Worm (Caenorhabditis elegans): ENCODE measurements around the gene Y38E10A.34.

Gene Y38E10A.34

ce11 chrII:12630888-12631287, at the start of gene Y38E10A.34:
Y38E10A.34 (plus strand) TSS chrII:12631188.
- TF ChIP-seq nhr-237 (tag; optimal IDR thresholded peaks at IDR 0.05) (no peak), snpc-4 (tag; optimal IDR thresholded peaks at IDR 0.05) (no peak), hlh-1 (tag; optimal IDR thresholded peaks at IDR 0.05) (no peak), sem-2 (GFP tag; optimal IDR thresholded peaks at IDR 0.05) (no peak), nhr-76 (tag; optimal IDR thresholded peaks at IDR 0.05) (no peak), lin-32 (GFP tag; optimal IDR thresholded peaks at IDR 0.05) (no peak), lin-13 (tag; optimal IDR thresholded peaks at IDR 0.05) (no peak), nhr-28 (tag; optimal IDR thresholded peaks at IDR 0.05) (no peak), nhr-2 (tag; optimal IDR thresholded peaks at IDR 0.05) (no peak), flh-1 (GFP tag; optimal IDR thresholded peaks at IDR 0.05) (no peak), elt-3 (tag; optimal IDR thresholded peaks at IDR 0.05) (no peak), lsy-2 (tag; optimal IDR thresholded peaks at IDR 0.05) (no peak), unc-120 (tag; optimal IDR thresholded peaks at IDR 0.05; ENCODE audit: poor library complexity, severe bottlenecking) (no peak), M03D4.4 (tag; optimal IDR thresholded peaks at IDR 0.05) (no peak), ceh-83 (GFP tag; optimal IDR thresholded peaks at IDR 0.05) (no peak), ces-1 (GFP tag; optimal IDR thresholded peaks at IDR 0.05) (no peak), mls-2 (tag; optimal IDR thresholded peaks at IDR 0.05) (no peak), ztf-11 (tag; optimal IDR thresholded peaks at IDR 0.05) (no peak), ceh-39 (tag; optimal IDR thresholded peaks at IDR 0.05) (no peak), mep-1 (tag; optimal IDR thresholded peaks at IDR 0.05) (no peak)

DNA sequence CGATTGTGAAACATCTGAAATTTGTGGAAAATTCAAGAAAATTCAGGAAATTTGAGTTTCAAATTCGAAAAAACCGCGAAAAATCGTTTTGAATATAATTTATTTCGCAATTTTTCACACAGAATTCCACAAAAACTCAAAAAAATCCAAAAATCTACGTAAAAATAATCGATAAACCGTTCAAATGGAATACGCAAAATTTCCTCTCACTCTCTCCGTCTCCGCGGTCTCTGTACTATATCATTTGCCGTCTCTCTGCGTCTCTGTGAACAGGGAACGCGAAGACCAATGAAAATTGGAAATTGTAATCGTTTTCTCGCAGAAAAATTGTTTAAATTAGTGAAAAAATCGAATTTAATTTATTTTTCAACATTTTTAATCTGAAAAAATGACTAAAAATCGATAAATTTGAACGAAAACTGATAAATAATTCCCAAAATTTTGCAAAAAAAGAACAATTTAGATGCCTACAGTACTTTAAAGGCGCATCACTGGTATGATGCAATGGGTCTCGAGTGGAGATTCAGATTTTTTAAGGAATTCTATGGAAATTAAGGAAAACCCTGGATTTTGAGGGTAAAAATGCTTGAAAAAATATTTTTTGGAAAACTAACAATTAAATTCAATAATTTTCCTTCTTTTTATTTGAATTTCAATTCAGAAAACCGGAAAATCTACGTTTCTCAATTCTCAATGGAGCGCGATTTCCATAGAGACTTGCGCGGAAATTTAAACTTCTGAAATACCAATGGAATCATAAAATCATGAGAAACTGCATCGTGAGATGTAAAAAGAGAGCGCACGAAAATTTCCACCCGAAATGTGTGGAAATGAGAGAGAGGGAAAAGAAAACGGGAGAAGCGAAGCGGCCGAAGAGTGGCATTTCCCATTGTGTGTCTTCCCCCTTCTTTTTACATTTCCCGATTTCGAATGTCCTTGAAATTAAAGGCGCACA, 27.0 kb upstream of the Y38E10A.34 start, which contains the start of the genes ceh-100 and lips-15:
ceh-100 (minus strand) TSS at position 14 of the 955 bp plus-strand sequence.
lips-15 (plus strand) TSS at position 720 of the 955 bp plus-strand sequence.
- no peak for TF ChIP-seq nhr-76 (tag; optimal IDR thresholded peaks at IDR 0.05)
- TF ChIP-seq ceh-39 (tag; optimal IDR thresholded peaks at IDR 0.05): peak; percentile 10
- no peak for TF ChIP-seq ceh-83 (GFP tag; optimal IDR thresholded peaks at IDR 0.05)
- TF ChIP-seq lsy-2 (tag; optimal IDR thresholded peaks at IDR 0.05): peak; percentile 24
- no peak for TF ChIP-seq snpc-4 (tag; optimal IDR thresholded peaks at IDR 0.05)
- peak; percentile 5 for TF ChIP-seq unc-120 (tag; optimal IDR thresholded peaks at IDR 0.05; ENCODE audit: poor library complexity, severe bottlenecking)
- no peak for TF ChIP-seq hlh-1 (tag; optimal IDR thresholded peaks at IDR 0.05)
- peak; percentile 61 for TF ChIP-seq mep-1 (tag; optimal IDR thresholded peaks at IDR 0.05)

ce11 chrII:12606108-12606507, 24.9 kb upstream of the Y38E10A.34 start:
- no peak for TF ChIP-seq snpc-4 (tag; optimal IDR thresholded peaks at IDR 0.05)

- TF ChIP-seq sptf-1 (tag; optimal IDR thresholded peaks at IDR 0.05): no peak
- no peak for TF ChIP-seq ceh-39 (tag; optimal IDR thresholded peaks at IDR 0.05)
- TF ChIP-seq cnd-1 (tag; optimal IDR thresholded peaks at IDR 0.05): no peak
- no peak for TF ChIP-seq snpc-4 (tag; optimal IDR thresholded peaks at IDR 0.05)
- TF ChIP-seq drap-1 (GFP tag; optimal IDR thresholded peaks at IDR 0.05): no peak
- no peak for TF ChIP-seq lin-13 (tag; optimal IDR thresholded peaks at IDR 0.05)
These were observed 24.1 kb upstream of the Y38E10A.34 start, which contains the start of gene Y38E10A.8 for ce11 chrII:12606900-12607299. Y38E10A.8 (plus strand) TSS chrII:12607200.

ce11 chrII:12608653-12609052, 22.3 kb upstream of the Y38E10A.34 start, which contains the start of gene Y38E10A.9:
Y38E10A.9 (plus strand) TSS chrII:12608953.
- TF ChIP-seq nhr-76 (tag; optimal IDR thresholded peaks at IDR 0.05) (no peak), nhr-12 (tag; optimal IDR thresholded peaks at IDR 0.05) (no peak)

ce11 chrII:12612218-12612617, 18.8 kb upstream of the Y38E10A.34 start, which contains the start of gene nspe-4:
nspe-4 (plus strand) TSS chrII:12612518.
- no peak for TF ChIP-seq lin-32 (GFP tag; optimal IDR thresholded peaks at IDR 0.05)
- TF ChIP-seq nhr-2 (tag; optimal IDR thresholded peaks at IDR 0.05): no peak
- TF ChIP-seq hlh-1 (tag; optimal IDR thresholded peaks at IDR 0.05): no peak
- TF ChIP-seq nhr-12 (tag; optimal IDR thresholded peaks at IDR 0.05): no peak
- no peak for TF ChIP-seq snpc-4 (tag; optimal IDR thresholded peaks at IDR 0.05)
- TF ChIP-seq M03D4.4 (tag; optimal IDR thresholded peaks at IDR 0.05): no peak
- TF ChIP-seq blmp-1 (tag; optimal IDR thresholded peaks at IDR 0.05): no peak
- no peak for TF ChIP-seq sptf-1 (tag; optimal IDR thresholded peaks at IDR 0.05)
- no peak for TF ChIP-seq sem-2 (GFP tag; optimal IDR thresholded peaks at IDR 0.05)
- no peak for TF ChIP-seq elt-1 (tag; optimal IDR thresholded peaks at IDR 0.05; ENCODE audit: borderline replicate concordance, insufficient read depth)
- no peak for TF ChIP-seq mls-2 (tag; optimal IDR thresholded peaks at IDR 0.05)
- no peak for TF ChIP-seq lin-13 (tag; optimal IDR thresholded peaks at IDR 0.05)
